Worm (Caenorhabditis elegans) whole organism, L4/young adult: ENCODE results near the gene ZC196.4.

ENCODE experiments used
- dao-5 ChIP-seq: sonication (generic microtip); optimal IDR thresholded peaks from 2 replicates; lab custom pipeline; 2016; ENCODE audit warnings: missing genotype, missing genetic modification characterization, moderate library complexity, missing compliant biosample characterization
- him-1 ChIP-seq: sonication (generic microtip); optimal IDR thresholded peaks from 2 replicates; lab custom pipeline; 2016; ENCODE audit warnings: missing genotype, missing genetic modification reagents, missing genetic modification characterization, missing compliant biosample characterization

DNA sequence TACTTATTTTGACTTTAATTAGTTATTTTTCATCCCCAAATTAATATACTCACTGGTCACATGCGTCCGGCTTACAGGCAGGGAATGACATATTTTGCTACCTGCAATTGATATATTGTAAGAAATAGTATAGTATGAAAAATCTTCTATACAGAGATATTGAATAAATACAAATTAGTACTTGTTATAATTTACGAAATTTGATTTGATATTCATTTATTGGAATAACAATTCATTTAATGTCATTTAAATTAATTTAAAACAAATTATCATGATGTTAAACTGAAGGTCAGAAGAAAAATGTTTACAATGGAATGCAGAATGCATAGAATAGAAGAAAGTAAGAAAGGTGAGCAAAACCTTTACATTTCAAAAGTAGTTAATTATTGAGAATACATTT, 25.7 kb downstream of the ZC196.4 start, which contains the start of gene B0507.7:
- TF ChIP-seq him-1 (tag; lab: Kevin White, UChicago) (no peak), dao-5 (tag; lab: Kevin White, UChicago) (no peak)
